Comparison of ENCODE assay signal across 5 fruit fly cellular contexts in the genomic region with DNA sequence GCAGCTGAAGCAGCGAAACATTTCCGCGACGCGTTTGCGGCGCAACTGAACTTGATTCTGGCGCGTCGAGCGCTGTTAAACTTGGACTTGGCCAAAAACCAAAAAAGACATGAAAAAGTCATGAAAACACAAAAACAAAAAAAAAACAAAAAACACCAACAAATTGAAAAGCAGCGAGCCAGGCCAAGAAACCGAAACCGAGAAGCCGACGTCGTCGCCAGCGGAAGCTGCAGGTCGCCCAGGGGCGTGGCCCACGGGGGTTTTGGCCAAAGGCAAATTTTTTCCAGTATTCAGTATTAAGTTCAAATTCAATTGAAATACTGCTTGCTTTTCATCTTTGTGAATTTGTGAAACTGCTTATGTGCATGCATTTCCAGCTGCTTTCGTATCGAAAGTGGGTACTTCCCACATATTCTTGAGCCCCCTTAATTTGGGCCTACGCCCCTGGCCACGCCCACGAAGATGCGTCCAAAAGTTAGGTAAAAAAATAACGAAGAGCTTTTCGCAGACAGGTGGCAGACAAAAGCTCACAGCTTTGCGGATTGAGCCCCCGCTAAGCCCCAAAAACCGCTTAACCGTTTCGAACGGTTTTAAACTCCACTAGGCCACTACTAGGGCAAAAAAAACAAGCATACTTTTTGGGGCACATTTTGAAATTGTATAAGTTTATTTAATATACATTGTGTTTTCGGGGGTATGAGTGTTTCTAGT.
TF ChIP-seq lines count a peak whose summit lies in the region.

Gene CG3009 (minus strand): TSS at position 51 of the 711 bp plus-strand sequence.

TF ChIP-seq in whole organism, adult, 20 proteins besides CTCF, POLR2A, EP300 and RAD21 (continued from another document):
- TF ChIP-seq bab1 (GFP tag; optimal IDR thresholded peaks at IDR 0.05; lab: Kevin White, UChicago): peak; percentile 95
- peak; percentile 93 for TF ChIP-seq CG12768 (GFP tag; optimal IDR thresholded peaks at IDR 0.05; lab: Kevin White, UChicago)
- TF ChIP-seq CG7045 (GFP tag; optimal IDR thresholded peaks at IDR 0.05; lab: Kevin White, UChicago): peak; percentile 91
- TF ChIP-seq pad (GFP tag; optimal IDR thresholded peaks at IDR 0.05; lab: Kevin White, UChicago): peak; percentile 80

TF ChIP-seq in whole organism, embryonic, 481 proteins besides CTCF, POLR2A, EP300 and RAD21 (continued from another document and continues in another):
- peak; percentile 92 for TF ChIP-seq CG13123 (GFP tag; optimal IDR thresholded peaks at IDR 0.05; lab: Kevin White, UChicago)
- peak; percentile 67; the same call in 1 of the 2 replicates for TF ChIP-seq dan (GFP tag; IDR thresholded peaks at IDR 0.05; lab: Robert Waterston, UW)
- TF ChIP-seq Hey (tag; optimal IDR thresholded peaks at IDR 0.05; lab: Kevin White, UChicago): peak; percentile 91
- TF ChIP-seq CG2678 (tag; optimal IDR thresholded peaks at IDR 0.05; lab: Kevin White, UChicago): peak; percentile 98
- peak; percentile 96 for TF ChIP-seq Oaz (GFP tag; IDR thresholded peaks at IDR 0.05; lab: Robert Waterston, UW)
- peak; percentile 94 for TF ChIP-seq CG3726 (GFP tag; IDR thresholded peaks at IDR 0.05; lab: Robert Waterston, UW)
- peak; percentile 92 for TF ChIP-seq CG18764 (GFP tag; optimal IDR thresholded peaks at IDR 0.05; lab: Kevin White, UChicago)
- TF ChIP-seq CG12744 (GFP tag; optimal IDR thresholded peaks at IDR 0.05; lab: Kevin White, UChicago): peak; percentile 97
- TF ChIP-seq Fer3 (tag; optimal IDR thresholded peaks at IDR 0.05; lab: Kevin White, UChicago): peak; percentile 96
- peak; percentile 92 for TF ChIP-seq CG15601 (tag; optimal IDR thresholded peaks at IDR 0.05; lab: Kevin White, UChicago)
- TF ChIP-seq ssp (GFP tag; IDR thresholded peaks at IDR 0.05; lab: Robert Waterston, UW): peak; percentile 90
- peak; percentile 95 for TF ChIP-seq CrebB (tag; optimal IDR thresholded peaks at IDR 0.05; lab: Kevin White, UChicago)
- TF ChIP-seq Meics (GFP tag; optimal IDR thresholded peaks at IDR 0.05; lab: Kevin White, UChicago): peak; percentile 98
- peak; percentile 98 for TF ChIP-seq chn (GFP tag; optimal IDR thresholded peaks at IDR 0.05; lab: Kevin White, UChicago)
- TF ChIP-seq vvl (GFP tag; IDR thresholded peaks at IDR 0.05; lab: Robert Waterston, UW): peak; percentile 98
- peak in 1 of 2 experiments; percentile 98 for TF ChIP-seq eve (GFP tag; optimal IDR thresholded peaks at IDR 0.05; lab: Kevin White, UChicago)
- TF ChIP-seq nerfin-1 (tag; optimal IDR thresholded peaks at IDR 0.05; lab: Kevin White, UChicago): peak; percentile 94
- TF ChIP-seq Neu2 (GFP tag; optimal IDR thresholded peaks at IDR 0.05; lab: Kevin White, UChicago; ENCODE audit: borderline replicate concordance): peak; percentile 88
- no peak for TF ChIP-seq hbn (GFP tag; IDR thresholded peaks at IDR 0.05; lab: Robert Waterston, UW; ENCODE audit: partially characterized antibody)
- peak; percentile 99 for TF ChIP-seq lab (GFP tag; optimal IDR thresholded peaks at IDR 0.05; lab: Kevin White, UChicago)
- TF ChIP-seq dysf (GFP tag; IDR thresholded peaks at IDR 0.05; lab: Robert Waterston, UW): peak; percentile 99
- peak; percentile 97 for TF ChIP-seq sisA (GFP tag; IDR thresholded peaks at IDR 0.05; lab: Robert Waterston, UW)
- TF ChIP-seq btn (GFP tag; optimal IDR thresholded peaks at IDR 0.05; lab: Kevin White, UChicago): peak; percentile 95
- TF ChIP-seq abd-A (tag; optimal IDR thresholded peaks at IDR 0.05; lab: Kevin White, UChicago): peak; percentile 85
- TF ChIP-seq CG4360 (GFP tag; IDR thresholded peaks at IDR 0.05; lab: Robert Waterston, UW): peak; percentile 72
- TF ChIP-seq CG31224 (GFP tag; IDR thresholded peaks at IDR 0.05; lab: Robert Waterston, UW): peak; percentile 95
- peak; percentile 96 for TF ChIP-seq CG6272 (GFP tag; IDR thresholded peaks at IDR 0.05; lab: Robert Waterston, UW)
- peak; percentile 99 for TF ChIP-seq lmd (GFP tag; IDR thresholded peaks at IDR 0.05; lab: Robert Waterston, UW)
- TF ChIP-seq CG11398 (GFP tag; optimal IDR thresholded peaks at IDR 0.05; lab: Kevin White, UChicago): peak; percentile 97

TF ChIP-seq in whole organism, prepupa, 60 proteins besides CTCF, POLR2A, EP300 and RAD21 (continued from another document and continues in another):
- peak; percentile 96 for TF ChIP-seq CG10669 (GFP tag; optimal IDR thresholded peaks at IDR 0.05; lab: Kevin White, UChicago)
- peak; percentile 98 for TF ChIP-seq CG15336 (GFP tag; IDR thresholded peaks at IDR 0.05; lab: Robert Waterston, UW)
- TF ChIP-seq CG6792 (GFP tag; optimal IDR thresholded peaks at IDR 0.05; lab: Kevin White, UChicago): peak; percentile 99
- peak; percentile 98 for TF ChIP-seq cyc (GFP tag; optimal IDR thresholded peaks at IDR 0.05; lab: Kevin White, UChicago)
- TF ChIP-seq CG7368 (GFP tag; optimal IDR thresholded peaks at IDR 0.05; lab: Kevin White, UChicago): peak; percentile 98
- TF ChIP-seq vri (GFP tag; optimal IDR thresholded peaks at IDR 0.05; lab: Kevin White, UChicago): peak; percentile 97
- TF ChIP-seq Hr39 (GFP tag; optimal IDR thresholded peaks at IDR 0.05; lab: Kevin White, UChicago): peak; percentile 98
- TF ChIP-seq svp (GFP tag; lab: Kevin White, UChicago): peak; percentile 99
- TF ChIP-seq CG11294 (GFP tag; IDR thresholded peaks at IDR 0.05; lab: Robert Waterston, UW): peak; percentile 93
- TF ChIP-seq fd59A (GFP tag; optimal IDR thresholded peaks at IDR 0.05; lab: Kevin White, UChicago): peak; percentile 95
- TF ChIP-seq Blimp-1 (GFP tag; optimal IDR thresholded peaks at IDR 0.05; lab: Kevin White, UChicago): peak; percentile 89
- peak; percentile 96 for TF ChIP-seq Ets96B (tag; optimal IDR thresholded peaks at IDR 0.05; lab: Kevin White, UChicago)
- peak; percentile 98 for TF ChIP-seq CG32006 (GFP tag; optimal IDR thresholded peaks at IDR 0.05; lab: Kevin White, UChicago)
- TF ChIP-seq CG10631 (GFP tag; optimal IDR thresholded peaks at IDR 0.05; lab: Kevin White, UChicago): peak; percentile 97
- peak; percentile 98 for TF ChIP-seq CG3919 (GFP tag; optimal IDR thresholded peaks at IDR 0.05; lab: Kevin White, UChicago)
- peak; percentile 97 for TF ChIP-seq CG8632 (GFP tag; optimal IDR thresholded peaks at IDR 0.05; lab: Kevin White, UChicago)
- TF ChIP-seq CG6163 (GFP tag; IDR thresholded peaks at IDR 0.05; lab: Robert Waterston, UW): peak; percentile 98
- TF ChIP-seq CG6808 (GFP tag; optimal IDR thresholded peaks at IDR 0.05; lab: Kevin White, UChicago): peak; percentile 95
- peak; percentile 79 for TF ChIP-seq Eip93F (GFP tag; optimal IDR thresholded peaks at IDR 0.05; lab: Kevin White, UChicago)
- peak; percentile 97 for TF ChIP-seq CG8319 (GFP tag; optimal IDR thresholded peaks at IDR 0.05; lab: Kevin White, UChicago)
- peak; percentile 58 for TF ChIP-seq Hr38 (GFP tag; optimal IDR thresholded peaks at IDR 0.05; lab: Kevin White, UChicago)
- TF ChIP-seq CG16779 (tag; optimal IDR thresholded peaks at IDR 0.05; lab: Kevin White, UChicago): peak; percentile 95
- peak; percentile 98 for TF ChIP-seq CG8119 (GFP tag; IDR thresholded peaks at IDR 0.05; lab: Robert Waterston, UW)
- TF ChIP-seq Eip78C (GFP tag; lab: Kevin White, UChicago): peak; percentile 99
- peak; percentile 96 for TF ChIP-seq CG11762 (GFP tag; optimal IDR thresholded peaks at IDR 0.05; lab: Kevin White, UChicago; ENCODE audit: insufficient read depth)
- peak; percentile 97 for TF ChIP-seq achi (GFP tag; optimal IDR thresholded peaks at IDR 0.05; lab: Kevin White, UChicago)
- peak; percentile 98 for TF ChIP-seq CG31627 (GFP tag; optimal IDR thresholded peaks at IDR 0.05; lab: Kevin White, UChicago)
- peak; percentile 97 for TF ChIP-seq CG11902 (GFP tag; optimal IDR thresholded peaks at IDR 0.05; lab: Kevin White, UChicago)
- TF ChIP-seq Smox (GFP tag; optimal IDR thresholded peaks at IDR 0.05; lab: Kevin White, UChicago): peak; percentile 98
- peak; percentile 98 for TF ChIP-seq net (GFP tag; optimal IDR thresholded peaks at IDR 0.05; lab: Kevin White, UChicago)
- peak; percentile 95 for TF ChIP-seq CG6276 (GFP tag; optimal IDR thresholded peaks at IDR 0.05; lab: Kevin White, UChicago)

TF ChIP-seq in whole organism, pupa, 21 proteins besides CTCF, POLR2A, EP300 and RAD21 (continued from another document):
- TF ChIP-seq CG4496 (GFP tag; IDR thresholded peaks at IDR 0.05; lab: Robert Waterston, UW) (peak; percentile 98), CG12605 (GFP tag; IDR thresholded peaks at IDR 0.05; lab: Robert Waterston, UW) (peak; percentile 96), rn (GFP tag; IDR thresholded peaks at IDR 0.05; lab: Robert Waterston, UW) (peak; percentile 92)
TF ChIP-seq in whole organism, pupa: peak in this region for 21.

TF ChIP-seq in whole organism, wandering third instar larva, 38 proteins besides CTCF, POLR2A, EP300 and RAD21 (continued from another document):
- TF ChIP-seq h (GFP tag; optimal IDR thresholded peaks at IDR 0.05; lab: Kevin White, UChicago): peak; percentile 98
- TF ChIP-seq sv (GFP tag; optimal IDR thresholded peaks at IDR 0.05; lab: Kevin White, UChicago): peak; percentile 96
- peak; percentile 71 for TF ChIP-seq GATAd (GFP tag; optimal IDR thresholded peaks at IDR 0.05; lab: Kevin White, UChicago)
- TF ChIP-seq OdsH (GFP tag; optimal IDR thresholded peaks at IDR 0.05; lab: Kevin White, UChicago): peak; percentile 97
- TF ChIP-seq N (GFP tag; optimal IDR thresholded peaks at IDR 0.05; lab: Kevin White, UChicago): no peak
- TF ChIP-seq pan (optimal IDR thresholded peaks at IDR 0.05; lab: Kevin White, UChicago): no peak
- peak; percentile 98 for TF ChIP-seq br (GFP tag; optimal IDR thresholded peaks at IDR 0.05; lab: Kevin White, UChicago)
- peak; percentile 97 for TF ChIP-seq CG9705 (GFP tag; optimal IDR thresholded peaks at IDR 0.05; lab: Kevin White, UChicago)
- no peak for TF ChIP-seq lola (GFP tag; optimal IDR thresholded peaks at IDR 0.05; lab: Kevin White, UChicago)
- peak; percentile 92 for TF ChIP-seq CG32264 (GFP tag; optimal IDR thresholded peaks at IDR 0.05; lab: Kevin White, UChicago)
- no peak for TF ChIP-seq Dfd (GFP tag; optimal IDR thresholded peaks at IDR 0.05; lab: Kevin White, UChicago)
- TF ChIP-seq Jra (GFP tag; optimal IDR thresholded peaks at IDR 0.05; lab: Kevin White, UChicago): peak; percentile 90
- no peak for TF ChIP-seq jim (GFP tag; optimal IDR thresholded peaks at IDR 0.05; lab: Kevin White, UChicago)
- TF ChIP-seq rgr (GFP tag; optimal IDR thresholded peaks at IDR 0.05; lab: Kevin White, UChicago): peak; percentile 98
- TF ChIP-seq ey (GFP tag; optimal IDR thresholded peaks at IDR 0.05; lab: Kevin White, UChicago): peak; percentile 98
- peak; percentile 85 for TF ChIP-seq Mio (GFP tag; optimal IDR thresholded peaks at IDR 0.05; lab: Kevin White, UChicago)
- TF ChIP-seq Sp1 (GFP tag; optimal IDR thresholded peaks at IDR 0.05; lab: Kevin White, UChicago): peak; percentile 97
- TF ChIP-seq psq (GFP tag; optimal IDR thresholded peaks at IDR 0.05; lab: Kevin White, UChicago): peak; percentile 94
- TF ChIP-seq Hnf4 (GFP tag; optimal IDR thresholded peaks at IDR 0.05; lab: Kevin White, UChicago): peak; percentile 97
- TF ChIP-seq foxo (GFP tag; optimal IDR thresholded peaks at IDR 0.05; lab: Kevin White, UChicago): peak; percentile 80 to 99
